Fruit fly (Drosophila melanogaster): ENCODE data around the gene ND-51.

Gene ND-51

dm6 chr2L:6098479-6099269 lies 36.1 kb upstream of the ND-51 start, which contains the start of gene CG9175 (continued):
- no peak for TF ChIP-seq CG12299 (tag; optimal IDR thresholded peaks at IDR 0.05)
- 0 out of 2 replicates have a peak, but pooled peaks have one; percentile 32 for TF ChIP-seq slbo (GFP tag; IDR thresholded peaks at IDR 0.05)
- peak; percentile 88 for TF ChIP-seq CG12659 (GFP tag; optimal IDR thresholded peaks at IDR 0.05)
- no peak for TF ChIP-seq kay (GFP tag; optimal IDR thresholded peaks at IDR 0.05)
- TF ChIP-seq CG12391 (tag; optimal IDR thresholded peaks at IDR 0.05): peak; percentile 58
- TF ChIP-seq sr (GFP tag; IDR thresholded peaks at IDR 0.05): no peak
- TF ChIP-seq CG3407 (GFP tag; optimal IDR thresholded peaks at IDR 0.05): no peak
- TF ChIP-seq CG4404 (GFP tag; IDR thresholded peaks at IDR 0.05): no peak
- TF ChIP-seq CG34224 (GFP tag; IDR thresholded peaks at IDR 0.05; ENCODE audit: partially characterized antibody): peak; percentile 99
- TF ChIP-seq repo (GFP tag; optimal IDR thresholded peaks at IDR 0.05): no peak
- no peak for TF ChIP-seq sc (optimal IDR thresholded peaks at IDR 0.05)
- no peak for TF ChIP-seq sc (GFP tag; optimal IDR thresholded peaks at IDR 0.05)
- peak; percentile 36 for TF ChIP-seq CG18619 (GFP tag; optimal IDR thresholded peaks at IDR 0.05)
- TF ChIP-seq tna (GFP tag; IDR thresholded peaks at IDR 0.05; ENCODE audit: partially characterized antibody): peak; percentile 93
- TF ChIP-seq dan (GFP tag; IDR thresholded peaks at IDR 0.05): no peak
- 0 out of 3 replicates have a peak, but pooled peaks have one; percentile 24 for TF ChIP-seq ken (GFP tag; IDR thresholded peaks at IDR 0.05)
- peak; percentile 36 for TF ChIP-seq CG2678 (tag; optimal IDR thresholded peaks at IDR 0.05)
- no peak for TF ChIP-seq CG6683 (GFP tag; optimal IDR thresholded peaks at IDR 0.05)
- TF ChIP-seq lmd (GFP tag; IDR thresholded peaks at IDR 0.05): no peak
- no peak for TF ChIP-seq CG1024 (GFP tag; IDR thresholded peaks at IDR 0.05)
- peak; percentile 95 for TF ChIP-seq CG16813 (GFP tag; IDR thresholded peaks at IDR 0.05; ENCODE audit: partially characterized antibody)
- no peak for TF ChIP-seq CG8944 (GFP tag; optimal IDR thresholded peaks at IDR 0.05)
- peak; percentile 42 for TF ChIP-seq Meics (GFP tag; optimal IDR thresholded peaks at IDR 0.05)
- peak; percentile 67 for TF ChIP-seq CG10543 (GFP tag; optimal IDR thresholded peaks at IDR 0.05)
- no peak for TF ChIP-seq Neu2 (GFP tag; optimal IDR thresholded peaks at IDR 0.05; ENCODE audit: borderline replicate concordance)
- TF ChIP-seq Deaf1 (tag; optimal IDR thresholded peaks at IDR 0.05): peak; percentile 29
- peak; percentile 18 for TF ChIP-seq CG12071 (GFP tag; optimal IDR thresholded peaks at IDR 0.05)
- peak; percentile 96 for TF ChIP-seq CG4617 (GFP tag; optimal IDR thresholded peaks at IDR 0.05; ENCODE audit: borderline replicate concordance)
- peak; percentile 41 for TF ChIP-seq lilli (GFP tag; optimal IDR thresholded peaks at IDR 0.05)
- no peak for TF ChIP-seq CG16779 (GFP tag; IDR thresholded peaks at IDR 0.05)
- no peak for TF ChIP-seq CG18476 (GFP tag; optimal IDR thresholded peaks at IDR 0.05)
- TF ChIP-seq h (optimal IDR thresholded peaks at IDR 0.05): no peak
- no peak for TF ChIP-seq Atf6 (GFP tag; IDR thresholded peaks at IDR 0.05)
- no peak for TF ChIP-seq HHEX (GFP tag; optimal IDR thresholded peaks at IDR 0.05)
- TF ChIP-seq vvl (GFP tag; IDR thresholded peaks at IDR 0.05): peak; percentile 55; the same call in 1 of the 2 replicates
- no peak for TF ChIP-seq az2 (GFP tag; optimal IDR thresholded peaks at IDR 0.05)
- no peak for TF ChIP-seq otp (GFP tag; IDR thresholded peaks at IDR 0.05)
- TF ChIP-seq CG10147 (GFP tag; optimal IDR thresholded peaks at IDR 0.05): no peak
- peak; percentile 32 for TF ChIP-seq CG6854 (GFP tag; optimal IDR thresholded peaks at IDR 0.05)
- TF ChIP-seq CG7839 (tag; optimal IDR thresholded peaks at IDR 0.05): peak; percentile 29
- TF ChIP-seq Lhr (GFP tag; optimal IDR thresholded peaks at IDR 0.05): peak; percentile 83
- no peak for TF ChIP-seq Nf-YA (GFP tag; IDR thresholded peaks at IDR 0.05)
- TF ChIP-seq stwl (tag; optimal IDR thresholded peaks at IDR 0.05): peak; percentile 94
- TF ChIP-seq CG11398 (GFP tag; optimal IDR thresholded peaks at IDR 0.05): peak; percentile 5
- no peak for TF ChIP-seq CG9609 (GFP tag; optimal IDR thresholded peaks at IDR 0.05)
- TF ChIP-seq bsh (GFP tag; optimal IDR thresholded peaks at IDR 0.05): peak in 1 of 2 experiments; percentile 24
- peak; percentile 33 for TF ChIP-seq CG30020 (tag; optimal IDR thresholded peaks at IDR 0.05)
- TF ChIP-seq usp (GFP tag; optimal IDR thresholded peaks at IDR 0.05): no peak
- TF ChIP-seq trem (tag; optimal IDR thresholded peaks at IDR 0.05): peak; percentile 86
- TF ChIP-seq Rx (GFP tag; IDR thresholded peaks at IDR 0.05): no peak
